Fruit fly (Drosophila melanogaster) whole organism, embryonic: ENCODE results near the gene CG8100.

Source experiments
- CG11247 ChIP-seq: fragments of 200-800 bp; sonication (Bioruptor generic); IDR thresholded peaks from 2 replicates; pipeline ENCODE4 v1.3.6; 2022; ENCODE audit warnings: missing biosample characterization, missing genetic modification characterization
- CG11696 ChIP-seq: fragments of 200-800 bp; sonication (Bioruptor generic); IDR thresholded peaks from 2 replicates; pipeline ENCODE4 v1.3.6; 2022; ENCODE audit warnings: missing biosample characterization, missing genetic modification characterization
- CG12299 ChIP-seq: fragments of 200-800 bp; sonication (Bioruptor generic); optimal IDR thresholded peaks from 2 replicates; lab custom pipeline; 2018; ENCODE audit warnings: missing biosample characterization, mild to moderate bottlenecking, missing genetic modification characterization
- CG12769 ChIP-seq: fragments of 200-800 bp; sonication (Bioruptor generic); optimal IDR thresholded peaks from 2 replicates; lab custom pipeline; 2019; ENCODE audit warnings: missing biosample characterization, mild to moderate bottlenecking, missing genetic modification characterization, moderate library complexity
- CG15011 ChIP-seq: fragments of 200-800 bp; sonication (Bioruptor generic); optimal IDR thresholded peaks from 3 replicates; lab custom pipeline; 2018; ENCODE audit warnings: missing biosample characterization, mild to moderate bottlenecking, missing genetic modification characterization
- CG15479 ChIP-seq: fragments of 200-800 bp; sonication (Bioruptor generic); optimal IDR thresholded peaks from 3 replicates; lab custom pipeline; 2019; ENCODE audit warnings: missing biosample characterization, mild to moderate bottlenecking, missing genetic modification characterization, moderate library complexity
- CG16815 ChIP-seq: fragments of 200-800 bp; sonication (Bioruptor generic); optimal IDR thresholded peaks from 3 replicates; lab custom pipeline; 2017; ENCODE audit warnings: missing biosample characterization, mild to moderate bottlenecking, missing genetic modification characterization
- CG3407 ChIP-seq: fragments of 200-800 bp; sonication (Bioruptor generic); optimal IDR thresholded peaks from 2 replicates; lab custom pipeline; 2018; ENCODE audit warnings: missing biosample characterization, mild to moderate bottlenecking, missing genetic modification characterization
- CG4404 ChIP-seq: fragments of 200-800 bp; sonication (Bioruptor generic); IDR thresholded peaks from 2 replicates; pipeline ENCODE4 v1.3.6; 2022; ENCODE audit warnings: missing biosample characterization, missing genetic modification characterization
- CG5180 ChIP-seq: fragments of 200-800 bp; sonication (Bioruptor generic); optimal IDR thresholded peaks from 3 replicates; lab custom pipeline; 2017; ENCODE audit warnings: missing biosample characterization, missing genetic modification characterization, mild to moderate bottlenecking, moderate library complexity, missing genetic modification reagents
- CG7963 ChIP-seq: fragments of 200-800 bp; sonication (Bioruptor generic); IDR thresholded peaks from 3 replicates; pipeline ENCODE4 v1.3.6; 2022; ENCODE audit warnings: missing biosample characterization, missing genetic modification characterization; ENCODE audit not compliant: partially characterized antibody
- CG9817 ChIP-seq: fragments of 200-800 bp; sonication (Bioruptor generic); optimal IDR thresholded peaks from 2 replicates; lab custom pipeline; 2018; ENCODE audit warnings: missing biosample characterization, mild to moderate bottlenecking, missing genetic modification characterization, moderate library complexity
- CG9876 ChIP-seq: fragments of 200-800 bp; sonication (Bioruptor generic); optimal IDR thresholded peaks from 2 replicates; lab custom pipeline; 2016; ENCODE audit warnings: missing biosample characterization, missing genetic modification characterization
- Dip2 ChIP-seq: fragments of 200-800 bp; sonication (Bioruptor generic); IDR thresholded peaks from 2 replicates; pipeline ENCODE4 v1.3.6; 2022; ENCODE audit warnings: missing biosample characterization, missing genetic modification characterization
- Ets65A ChIP-seq: fragments of 200-800 bp; sonication (Bioruptor generic); peaks from one replicate; lab custom pipeline; 2016; ENCODE audit warnings: missing biosample characterization, missing genetic modification characterization
- Hr3 ChIP-seq: fragments of 200-800 bp; sonication (Bioruptor generic); optimal IDR thresholded peaks from 3 replicates; lab custom pipeline; 2016; ENCODE audit warnings: missing biosample characterization, missing genetic modification characterization
- Hr51 ChIP-seq, 2 experiments: fragments of 200-800 bp; sonication (Bioruptor generic); optimal IDR thresholded peaks; 2 replicates in 1 of 2; 3 replicates in 1 of 2; lab custom pipeline; 2016 to 2018; ENCODE audit warnings: missing biosample characterization in 2 of 2, missing genetic modification characterization in 2 of 2, mild to moderate bottlenecking in 1 of 2, moderate library complexity in 1 of 2
- Lpt ChIP-seq: fragments of >200 bp; optimal IDR thresholded peaks from 2 replicates; lab custom pipeline; 2018; ENCODE audit warnings: missing biosample characterization, missing genetic modification characterization
- NK7.1 ChIP-seq: fragments of 200-800 bp; sonication (Bioruptor generic); optimal IDR thresholded peaks from 3 replicates; lab custom pipeline; 2016; ENCODE audit warnings: missing biosample characterization, missing genetic modification characterization
- Optix ChIP-seq: fragments of 200-800 bp; sonication (Bioruptor generic); IDR thresholded peaks from 3 replicates; pipeline ENCODE4 v1.3.6; 2022; ENCODE audit warnings: missing biosample characterization, missing genetic modification characterization
- Ptx1 ChIP-seq: fragments of 200-800 bp; sonication (Bioruptor generic); IDR thresholded peaks from 2 replicates; pipeline ENCODE4 v1.3.6; 2022; ENCODE audit warnings: missing biosample characterization, missing genetic modification characterization
- Sry-β ChIP-seq: fragments of 200-800 bp; sonication (Bioruptor generic); optimal IDR thresholded peaks from 2 replicates; lab custom pipeline; 2018; ENCODE audit warnings: missing biosample characterization, mild to moderate bottlenecking, missing genetic modification characterization, moderate library complexity
- ac ChIP-seq: fragments of 200-800 bp; sonication (Bioruptor generic); optimal IDR thresholded peaks from 3 replicates; lab custom pipeline; 2017; ENCODE audit warnings: missing biosample characterization, mild to moderate bottlenecking, missing genetic modification characterization
- aop ChIP-seq: fragments of 200-800 bp; sonication (Bioruptor generic); IDR thresholded peaks from 2 replicates; pipeline ENCODE4 v1.3.6; 2022; ENCODE audit warnings: missing biosample characterization, missing genetic modification characterization
- bab2 ChIP-seq: fragments of 200-800 bp; sonication (Bioruptor generic); optimal IDR thresholded peaks from 2 replicates; lab custom pipeline; 2016; ENCODE audit warnings: missing biosample characterization, missing genetic modification characterization
- cg ChIP-seq: fragments of 200-800 bp; sonication (Bioruptor generic); optimal IDR thresholded peaks from 3 replicates; lab custom pipeline; 2019; ENCODE audit warnings: missing biosample characterization, mild to moderate bottlenecking, missing genetic modification characterization, moderate library complexity
- chinmo ChIP-seq: fragments of 200-800 bp; sonication (Bioruptor generic); IDR thresholded peaks from 4 replicates; pipeline ENCODE4 v1.3.6; 2022; ENCODE audit warnings: missing biosample characterization, missing genetic modification characterization; ENCODE audit not compliant: partially characterized antibody
- dpn ChIP-seq, 2 experiments: fragments of 200-800 bp; sonication (Bioruptor generic); optimal IDR thresholded peaks; 3 replicates each; lab custom pipeline; 2016; ENCODE audit warnings: missing biosample characterization in 2 of 2, missing genetic modification characterization in 2 of 2
- fd102C ChIP-seq: fragments of 200-800 bp; sonication (Bioruptor generic); optimal IDR thresholded peaks from 2 replicates; lab custom pipeline; 2018; ENCODE audit warnings: missing biosample characterization, mild to moderate bottlenecking, missing genetic modification characterization, moderate library complexity
- fd96Cb ChIP-seq: fragments of 200-800 bp; sonication (Bioruptor generic); optimal IDR thresholded peaks from 2 replicates; lab custom pipeline; 2018; ENCODE audit warnings: missing biosample characterization, mild to moderate bottlenecking, missing genetic modification characterization, moderate library complexity
- gsb-n ChIP-seq: fragments of 200-800 bp; sonication (Bioruptor generic); optimal IDR thresholded peaks from 3 replicates; lab custom pipeline; 2018; ENCODE audit warnings: missing biosample characterization, mild to moderate bottlenecking, missing genetic modification characterization
- hth ChIP-seq: fragments of >200 bp; optimal IDR thresholded peaks from 2 replicates; lab custom pipeline; 2017; ENCODE audit warnings: inconsistent platforms
- klu ChIP-seq: fragments of 200-800 bp; sonication (Bioruptor generic); IDR thresholded peaks from 2 replicates; pipeline ENCODE4 v1.3.6; 2022; ENCODE audit warnings: missing biosample characterization, missing genetic modification characterization
- kni ChIP-seq: fragments of 200-800 bp; sonication (Bioruptor generic); optimal IDR thresholded peaks from 3 replicates; lab custom pipeline; 2017; ENCODE audit warnings: mild to moderate bottlenecking, missing biosample characterization, missing genetic modification reagents, missing genetic modification characterization
- lbe ChIP-seq: fragments of 200-800 bp; sonication (Bioruptor generic); optimal IDR thresholded peaks from 2 replicates; lab custom pipeline; 2016; ENCODE audit warnings: missing biosample characterization, mild to moderate bottlenecking, missing genetic modification characterization
- lilli ChIP-seq: fragments of 200-800 bp; sonication (Bioruptor generic); optimal IDR thresholded peaks from 3 replicates; lab custom pipeline; 2016; ENCODE audit warnings: missing biosample characterization, missing genetic modification characterization
- lola ChIP-seq, 3 experiments: fragments of >200 bp in 2 of 3; fragments of 200-800 bp in 1 of 3; sonication (Bioruptor generic) in 1 of 3; optimal IDR thresholded peaks; 2 replicates each; lab custom pipeline; 2017 to 2019; ENCODE audit warnings: missing biosample characterization in 3 of 3, missing genetic modification characterization in 3 of 3, mild to moderate bottlenecking in 1 of 3, moderate library complexity in 1 of 3
- luna ChIP-seq: fragments of 200-800 bp; sonication (Bioruptor generic); optimal IDR thresholded peaks from 2 replicates; lab custom pipeline; 2016; ENCODE audit warnings: missing biosample characterization, missing genetic modification characterization
- mam ChIP-seq: fragments of 200-800 bp; sonication (Bioruptor generic); optimal IDR thresholded peaks from 3 replicates; lab custom pipeline; 2016; ENCODE audit warnings: missing biosample characterization, missing genetic modification characterization
- nom ChIP-seq: fragments of 200-800 bp; sonication (Bioruptor generic); optimal IDR thresholded peaks from 2 replicates; lab custom pipeline; 2017; ENCODE audit warnings: missing biosample characterization, missing genetic modification characterization, mild to moderate bottlenecking, moderate library complexity, missing genetic modification reagents
- pzg ChIP-seq: fragments of 200-800 bp; sonication (Bioruptor generic); optimal IDR thresholded peaks from 3 replicates; lab custom pipeline; 2018; ENCODE audit warnings: missing biosample characterization, mild to moderate bottlenecking, missing genetic modification characterization, moderate library complexity
- sd ChIP-seq: fragments of 200-800 bp; sonication (Bioruptor generic); optimal IDR thresholded peaks from 3 replicates; lab custom pipeline; 2018; ENCODE audit warnings: missing biosample characterization, mild to moderate bottlenecking, missing genetic modification characterization, moderate library complexity
- sens ChIP-seq: fragments of 200-800 bp; sonication (Bioruptor generic); peaks from one replicate; lab custom pipeline; 2016; ENCODE audit warnings: missing biosample characterization, missing genetic modification characterization
- so ChIP-seq: fragments of 200-800 bp; sonication (Bioruptor generic); IDR thresholded peaks from 3 replicates; pipeline ENCODE4 v1.3.6; 2022; ENCODE audit warnings: missing biosample characterization, missing genetic modification characterization
- sqz ChIP-seq: fragments of 200-800 bp; sonication (Bioruptor generic); optimal IDR thresholded peaks from 3 replicates; lab custom pipeline; 2018; ENCODE audit warnings: missing biosample characterization, mild to moderate bottlenecking, missing genetic modification characterization
- sr ChIP-seq: fragments of 200-800 bp; sonication (Bioruptor generic); IDR thresholded peaks from 3 replicates; pipeline ENCODE4 v1.3.6; 2022; ENCODE audit warnings: missing biosample characterization, missing genetic modification characterization
- trem ChIP-seq: fragments of 200-800 bp; optimal IDR thresholded peaks from 3 replicates; lab custom pipeline; 2019; ENCODE audit warnings: missing biosample characterization, mild to moderate bottlenecking, missing genetic modification characterization, moderate library complexity
- vvl ChIP-seq: fragments of 200-800 bp; sonication (Bioruptor generic); IDR thresholded peaks from 2 replicates; pipeline ENCODE4 v1.3.6; 2022; ENCODE audit warnings: missing biosample characterization, missing genetic modification characterization

The CG8100 gene

DNA sequence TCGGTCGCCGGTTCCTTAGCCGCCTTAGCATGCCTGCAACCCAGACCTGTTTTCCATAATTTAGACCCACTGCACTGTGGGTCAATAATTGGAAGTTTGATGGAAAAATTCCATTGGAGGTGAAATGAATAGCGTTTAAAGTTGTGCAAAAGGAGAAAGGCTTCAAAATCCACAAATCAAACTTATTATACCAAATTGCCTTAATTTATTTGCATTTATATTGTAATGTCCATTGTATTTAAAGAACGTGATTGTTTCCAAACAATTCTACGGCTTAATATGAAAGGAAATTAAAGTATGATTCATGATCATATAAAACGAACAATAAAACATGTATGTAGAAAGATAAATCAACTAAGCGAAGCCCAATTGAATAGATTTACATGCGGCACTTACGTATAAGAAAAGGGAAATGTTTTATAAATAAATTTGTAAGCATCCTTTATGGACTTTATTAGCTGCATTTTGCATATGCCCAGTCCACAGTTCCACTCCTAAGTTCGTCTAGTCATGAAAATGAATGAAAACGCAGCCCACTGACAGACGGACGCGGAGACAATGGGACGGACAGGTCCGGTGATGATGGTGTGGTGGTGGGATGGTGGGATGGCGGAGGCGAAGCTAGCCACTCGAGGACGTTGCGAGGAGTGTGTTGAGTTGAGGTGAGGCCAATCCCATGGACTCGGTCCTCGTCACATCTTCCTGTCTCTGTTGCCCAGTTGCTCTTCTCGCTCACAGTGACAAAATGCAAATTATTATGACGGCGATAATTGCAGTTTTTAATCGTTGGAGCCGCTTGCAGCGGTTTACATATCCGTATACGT lies 20.0 kb upstream of the CG8100 start (continued):
- no peak for TF ChIP-seq Lpt (GFP tag; lab: Kevin White, UChicago)
- peak; percentile 16 for TF ChIP-seq Ets65A (GFP tag; lab: Kevin White, UChicago)
- TF ChIP-seq CG15479 (GFP tag; lab: Kevin White, UChicago) = no peak
- TF ChIP-seq CG12769 = peak; percentile 1
- TF ChIP-seq nom (GFP tag; lab: Kevin White, UChicago) = peak; percentile 19
- TF ChIP-seq, all 482 proteins: peak for 12

DNA sequence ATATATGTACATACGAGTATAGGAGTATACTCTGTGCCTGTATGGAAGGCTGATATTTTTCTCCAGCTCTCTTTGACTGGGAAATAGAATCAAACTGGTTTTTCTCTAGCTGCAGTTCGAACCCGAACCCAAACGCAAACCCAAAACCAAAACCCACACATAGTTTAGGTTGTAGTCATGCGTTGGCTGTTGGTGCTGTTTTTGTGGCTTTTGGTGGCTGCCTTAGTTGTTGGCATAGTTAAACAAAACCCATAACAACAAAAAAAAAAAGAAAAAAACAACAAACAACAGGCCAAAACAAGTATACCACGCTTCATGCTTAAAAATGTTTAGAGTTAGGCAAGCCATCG lies 19.4 kb upstream of the CG8100 start:
- no peak for TF ChIP-seq klu
- peak; percentile 45 for TF ChIP-seq sqz (GFP tag; lab: Kevin White, UChicago)
- peak; percentile 69; the same call in 2 of the 4 replicates for TF ChIP-seq chinmo (GFP tag; lab: Robert Waterston, UW)
- no peak for TF ChIP-seq CG11696
- no peak for TF ChIP-seq lilli
- TF ChIP-seq cg (GFP tag; lab: Kevin White, UChicago) = peak; percentile 59
- peak; percentile 67 for TF ChIP-seq sd (tag; lab: Kevin White, UChicago)
- no peak for TF ChIP-seq fd96Cb (tag; lab: Kevin White, UChicago)
- no peak for TF ChIP-seq dpn (GFP tag; optimal IDR thresholded peaks at IDR 0.05; lab: Kevin White, UChicago)
- no peak for TF ChIP-seq CG15011
- no peak for TF ChIP-seq hth (lab: Kevin White, UChicago)
- no peak for TF ChIP-seq Ptx1 (GFP tag; lab: Robert Waterston, UW)
- no peak for TF ChIP-seq NK7.1
- TF ChIP-seq kni (GFP tag; lab: Kevin White, UChicago) = peak; percentile 9
- no peak for TF ChIP-seq trem (tag; lab: Kevin White, UChicago)
- 0 out of 3 replicates have a peak, but pooled peaks have one; percentile 8 for TF ChIP-seq so (GFP tag; lab: Robert Waterston, UW)
- TF ChIP-seq pzg (GFP tag; lab: Kevin White, UChicago) = no peak
- no peak for TF ChIP-seq Hr3
- TF ChIP-seq Dip2 (GFP tag; lab: Robert Waterston, UW) = no peak
- no peak for TF ChIP-seq Optix (GFP tag; lab: Robert Waterston, UW)
- TF ChIP-seq lbe (GFP tag; lab: Kevin White, UChicago) = no peak
- TF ChIP-seq luna (GFP tag; lab: Kevin White, UChicago) = no peak
- TF ChIP-seq CG9876 (GFP tag; lab: Kevin White, UChicago) = no peak
- no peak for TF ChIP-seq CG9817 (tag; lab: Kevin White, UChicago)
- no peak for TF ChIP-seq aop
- TF ChIP-seq Hr51 (GFP tag; optimal IDR thresholded peaks at IDR 0.05; lab: Kevin White, UChicago) = no peak
- no peak for TF ChIP-seq bab2
- peak; percentile 58; the same call in 1 of the 3 replicates for TF ChIP-seq sr (GFP tag; lab: Robert Waterston, UW)
- TF ChIP-seq CG16815 (GFP tag; lab: Kevin White, UChicago) = no peak
- TF ChIP-seq CG5180 (GFP tag; lab: Kevin White, UChicago) = peak; percentile 63
- no peak for TF ChIP-seq Sry-β (GFP tag; lab: Kevin White, UChicago)
- TF ChIP-seq lola (GFP tag; optimal IDR thresholded peaks at IDR 0.05; lab: Kevin White, UChicago) = no peak
- TF ChIP-seq fd102C (GFP tag; lab: Kevin White, UChicago) = no peak
- TF ChIP-seq CG4404 (GFP tag; lab: Robert Waterston, UW) = no peak
- no peak for TF ChIP-seq CG3407
- TF ChIP-seq gsb-n = peak; percentile 15
- TF ChIP-seq CG7963 (GFP tag; lab: Robert Waterston, UW) = no peak
- no peak for TF ChIP-seq ac (GFP tag; lab: Kevin White, UChicago)
- no peak for TF ChIP-seq vvl (GFP tag; lab: Robert Waterston, UW)
- no peak for TF ChIP-seq mam (GFP tag; lab: Kevin White, UChicago)
- no peak for TF ChIP-seq CG11247 (GFP tag; lab: Robert Waterston, UW)
- no peak for TF ChIP-seq CG12299 (tag; lab: Kevin White, UChicago)
- TF ChIP-seq sens (GFP tag; lab: Kevin White, UChicago) = peak; percentile 30
